Fruit fly (Drosophila melanogaster) whole organism, embryonic: ENCODE data around the gene Pex14.

Source experiments
- Adf1 ChIP-seq: fragments of 200-800 bp; sonication (Bioruptor generic); IDR thresholded peaks from 2 replicates; pipeline ENCODE4 v1.3.6; 2022; ENCODE audit warnings: missing biosample characterization, missing genetic modification characterization
- Atf6 ChIP-seq: fragments of 200-800 bp; sonication (Bioruptor generic); IDR thresholded peaks from 2 replicates; pipeline ENCODE4 v1.3.6; 2022; ENCODE audit warnings: missing biosample characterization, missing genetic modification characterization
- B-H2 ChIP-seq: fragments of 200-800 bp; sonication (Bioruptor generic); optimal IDR thresholded peaks from 2 replicates; lab custom pipeline; 2018; ENCODE audit warnings: missing biosample characterization, mild to moderate bottlenecking, missing genetic modification characterization
- Bteb2 ChIP-seq: fragments of 200-800 bp; sonication (Bioruptor generic); optimal IDR thresholded peaks from 2 replicates; lab custom pipeline; 2016; ENCODE audit warnings: missing biosample characterization, missing genetic modification characterization
- CG10431 ChIP-seq: fragments of 200-800 bp; sonication (Bioruptor generic); optimal IDR thresholded peaks from 3 replicates; lab custom pipeline; 2018; ENCODE audit warnings: missing biosample characterization, mild to moderate bottlenecking, missing genetic modification characterization
- CG11695 ChIP-seq: fragments of 200-800 bp; sonication (Bioruptor generic); IDR thresholded peaks from 3 replicates; pipeline ENCODE4 v1.3.6; 2022; ENCODE audit warnings: missing biosample characterization, missing genetic modification characterization
- CG13775 ChIP-seq: fragments of 200-800 bp; sonication (Bioruptor generic); optimal IDR thresholded peaks from 3 replicates; lab custom pipeline; 2017; ENCODE audit warnings: missing biosample characterization, mild to moderate bottlenecking, missing genetic modification characterization
- CG16813 ChIP-seq: fragments of 200-800 bp; sonication (Bioruptor generic); IDR thresholded peaks from 3 replicates; pipeline ENCODE4 v1.3.6; 2022; ENCODE audit warnings: missing biosample characterization, missing genetic modification characterization; ENCODE audit not compliant: partially characterized antibody
- CG17829 ChIP-seq: fragments of 200-800 bp; optimal IDR thresholded peaks from 2 replicates; lab custom pipeline; 2019; ENCODE audit warnings: missing biosample characterization, mild to moderate bottlenecking, missing genetic modification characterization, moderate library complexity
- CG18011 ChIP-seq: fragments of 200-800 bp; sonication (Bioruptor generic); optimal IDR thresholded peaks from 2 replicates; lab custom pipeline; 2017; ENCODE audit warnings: missing biosample characterization, missing genetic modification characterization, mild to moderate bottlenecking, moderate library complexity, missing genotype
- CG2116 ChIP-seq: fragments of 200-800 bp; sonication (Bioruptor generic); optimal IDR thresholded peaks from 3 replicates; lab custom pipeline; 2018; ENCODE audit warnings: missing biosample characterization, mild to moderate bottlenecking, missing genetic modification characterization
- CG34422 ChIP-seq: fragments of 200-800 bp; sonication (Bioruptor generic); IDR thresholded peaks from 3 replicates; pipeline ENCODE4 v1.3.6; 2022; ENCODE audit warnings: missing biosample characterization, missing genetic modification characterization
- CG3995 ChIP-seq: fragments of 200-800 bp; sonication (Bioruptor generic); optimal IDR thresholded peaks from 3 replicates; lab custom pipeline; 2016; ENCODE audit warnings: missing biosample characterization, missing genetic modification characterization
- CG4730 ChIP-seq: fragments of 200-800 bp; sonication (Bioruptor generic); IDR thresholded peaks from 2 replicates; pipeline ENCODE4 v1.3.6; 2022; ENCODE audit warnings: missing biosample characterization, missing genetic modification characterization
- CG5953 ChIP-seq: fragments of 200-800 bp; sonication (Bioruptor generic); IDR thresholded peaks from 2 replicates; pipeline ENCODE4 v1.3.6; 2022; ENCODE audit warnings: missing biosample characterization, missing genetic modification characterization
- CG8924 ChIP-seq: fragments of 200-800 bp; optimal IDR thresholded peaks from 3 replicates; lab custom pipeline; 2019; ENCODE audit warnings: missing biosample characterization, mild to moderate bottlenecking, missing genetic modification characterization, moderate library complexity
- CG9797 ChIP-seq: fragments of 200-800 bp; sonication (Bioruptor generic); optimal IDR thresholded peaks from 3 replicates; lab custom pipeline; 2018; ENCODE audit warnings: missing biosample characterization, mild to moderate bottlenecking, missing genetic modification characterization
- CkIIα-i1 ChIP-seq: fragments of 200-800 bp; sonication (Bioruptor generic); IDR thresholded peaks from 2 replicates; pipeline ENCODE4 v1.3.6; 2022; ENCODE audit warnings: missing biosample characterization, missing genetic modification characterization
- Dp ChIP-seq: fragments of 200-800 bp; sonication (Bioruptor generic); optimal IDR thresholded peaks from 2 replicates; lab custom pipeline; 2018; ENCODE audit warnings: missing biosample characterization, mild to moderate bottlenecking, missing genetic modification characterization, moderate library complexity
- Ets97D ChIP-seq: fragments of 200-800 bp; sonication (Bioruptor generic); optimal IDR thresholded peaks from 3 replicates; lab custom pipeline; 2016; ENCODE audit warnings: missing biosample characterization, missing genetic modification characterization
- Med ChIP-seq: fragments of 200-800 bp; sonication (Bioruptor generic); peaks from one replicate; lab custom pipeline; 2016; ENCODE audit warnings: missing biosample characterization, missing genetic modification characterization, mild to moderate bottlenecking, inconsistent platforms, moderate library complexity
- Myb ChIP-seq: fragments of 200-800 bp; sonication (Bioruptor generic); optimal IDR thresholded peaks from 2 replicates; lab custom pipeline; 2016; ENCODE audit warnings: missing biosample characterization, missing genetic modification characterization
- Nf-YC ChIP-seq: fragments of 200-800 bp; optimal IDR thresholded peaks from 3 replicates; lab custom pipeline; 2019; ENCODE audit warnings: missing biosample characterization, mild to moderate bottlenecking, missing genetic modification characterization, moderate library complexity
- Scr ChIP-seq: fragments of 200-800 bp; sonication (Bioruptor generic); IDR thresholded peaks from 2 replicates; pipeline ENCODE4 v1.3.6; 2022; ENCODE audit warnings: missing biosample characterization, missing genetic modification characterization; ENCODE audit not compliant: partially characterized antibody
- Sox100B ChIP-seq: fragments of 200-800 bp; sonication (Bioruptor generic); optimal IDR thresholded peaks from 3 replicates; lab custom pipeline; 2018; ENCODE audit warnings: missing biosample characterization, mild to moderate bottlenecking, missing genetic modification characterization
- Sry-δ ChIP-seq: fragments of 200-800 bp; sonication (Bioruptor generic); optimal IDR thresholded peaks from 2 replicates; lab custom pipeline; 2016; ENCODE audit warnings: missing biosample characterization, missing genetic modification characterization
- Taf1 ChIP-seq: fragments of 200-800 bp; sonication (Bioruptor generic); IDR thresholded peaks from 2 replicates; pipeline ENCODE4 v1.3.6; 2022; ENCODE audit warnings: missing biosample characterization, missing genetic modification characterization
- Xbp1 ChIP-seq: fragments of 200-800 bp; sonication (Bioruptor generic); optimal IDR thresholded peaks from 3 replicates; lab custom pipeline; 2016; ENCODE audit warnings: missing biosample characterization, mild to moderate bottlenecking, missing genetic modification characterization
- YL-1 ChIP-seq: fragments of 200-800 bp; sonication (Bioruptor generic); optimal IDR thresholded peaks from 3 replicates; lab custom pipeline; 2017; ENCODE audit warnings: missing biosample characterization, mild to moderate bottlenecking, missing genetic modification characterization
- ab ChIP-seq: fragments of 200-800 bp; sonication (Bioruptor generic); optimal IDR thresholded peaks from 2 replicates; lab custom pipeline; 2016; ENCODE audit warnings: missing biosample characterization, missing genetic modification characterization
- abd-A ChIP-seq: fragments of 200-800 bp; sonication (Bioruptor generic); optimal IDR thresholded peaks from 3 replicates; lab custom pipeline; 2019; ENCODE audit warnings: missing biosample characterization, mild to moderate bottlenecking, missing genetic modification characterization, moderate library complexity
- ash1 ChIP-seq: fragments of 200-800 bp; sonication (Bioruptor generic); optimal IDR thresholded peaks from 2 replicates; lab custom pipeline; 2018; ENCODE audit warnings: missing biosample characterization, mild to moderate bottlenecking, missing genetic modification characterization
- bbx ChIP-seq: fragments of 200-800 bp; sonication (Bioruptor generic); IDR thresholded peaks from 2 replicates; pipeline ENCODE4 v1.3.6; 2022; ENCODE audit warnings: missing biosample characterization, missing genetic modification characterization; ENCODE audit not compliant: partially characterized antibody
- ewg ChIP-seq: fragments of 200-800 bp; sonication (Bioruptor generic); optimal IDR thresholded peaks from 3 replicates; lab custom pipeline; 2017; ENCODE audit warnings: mild to moderate bottlenecking, missing biosample characterization, missing genetic modification reagents, missing genetic modification characterization
- gfzf ChIP-seq: fragments of 200-800 bp; sonication (Bioruptor generic); optimal IDR thresholded peaks from 2 replicates; lab custom pipeline; 2016; ENCODE audit warnings: missing biosample characterization, mild to moderate bottlenecking, missing genetic modification characterization, moderate library complexity
- lola ChIP-seq, 3 experiments: fragments of >200 bp in 2 of 3; fragments of 200-800 bp in 1 of 3; sonication (Bioruptor generic) in 1 of 3; optimal IDR thresholded peaks; 2 replicates each; lab custom pipeline; 2017 to 2019; ENCODE audit warnings: missing biosample characterization in 3 of 3, missing genetic modification characterization in 3 of 3, mild to moderate bottlenecking in 1 of 3, moderate library complexity in 1 of 3
- maf-S ChIP-seq: fragments of 200-800 bp; sonication (Bioruptor generic); optimal IDR thresholded peaks from 2 replicates; lab custom pipeline; 2016; ENCODE audit warnings: missing biosample characterization, missing genetic modification characterization
- nerfin-1 ChIP-seq: fragments of 200-800 bp; sonication (Bioruptor generic); optimal IDR thresholded peaks from 3 replicates; lab custom pipeline; 2019; ENCODE audit warnings: missing biosample characterization, mild to moderate bottlenecking, missing genetic modification characterization, moderate library complexity
- p53 ChIP-seq: fragments of 200-800 bp; sonication (Bioruptor generic); optimal IDR thresholded peaks from 2 replicates; lab custom pipeline; 2016; ENCODE audit warnings: missing biosample characterization, missing genetic modification characterization
- prd ChIP-seq, 3 experiments: fragments of >200 bp in 2 of 3; fragments of 200-800 bp in 1 of 3; sonication (Bioruptor generic) in 1 of 3; optimal IDR thresholded peaks in 2 of 3; IDR thresholded peaks in 1 of 3; 2 replicates in 2 of 3; 3 replicates in 1 of 3; pipeline versions ENCODE4 v1.3.6 to Lab custom; 2017 to 2022; ENCODE audit warnings: missing biosample characterization in 1 of 3, missing genetic modification characterization in 1 of 3
- pzg ChIP-seq: fragments of 200-800 bp; sonication (Bioruptor generic); optimal IDR thresholded peaks from 3 replicates; lab custom pipeline; 2018; ENCODE audit warnings: missing biosample characterization, mild to moderate bottlenecking, missing genetic modification characterization, moderate library complexity
- ro ChIP-seq: fragments of 200-800 bp; sonication (Bioruptor generic); IDR thresholded peaks from 2 replicates; pipeline ENCODE4 v1.3.6; 2022; ENCODE audit warnings: missing biosample characterization, missing genetic modification characterization
- row ChIP-seq: fragments of 200-800 bp; sonication (Bioruptor generic); IDR thresholded peaks from 3 replicates; pipeline ENCODE4 v1.3.6; 2022; ENCODE audit warnings: missing biosample characterization, missing genetic modification characterization
- sisA ChIP-seq: fragments of 200-800 bp; sonication (Bioruptor generic); IDR thresholded peaks from 2 replicates; pipeline ENCODE4 v1.3.6; 2022; ENCODE audit warnings: missing biosample characterization, missing genetic modification characterization
- trem ChIP-seq: fragments of 200-800 bp; optimal IDR thresholded peaks from 3 replicates; lab custom pipeline; 2019; ENCODE audit warnings: missing biosample characterization, mild to moderate bottlenecking, missing genetic modification characterization, moderate library complexity
- zen ChIP-seq: fragments of 200-800 bp; sonication (Bioruptor generic); optimal IDR thresholded peaks from 3 replicates; lab custom pipeline; 2018; ENCODE audit warnings: missing biosample characterization, mild to moderate bottlenecking, missing genetic modification characterization, moderate library complexity

Pex14 gene

dm6 chr3L:20809088-20809999 lies 30.7 kb downstream of the Pex14 start, which contains the start of the genes CG3634 and HIPP1 (continued):
- TF ChIP-seq CG8924 (tag; lab: Kevin White, UChicago) (peak; percentile 11), Med (GFP tag; lab: Kevin White, UChicago) (peak; percentile 67), Scr (peak; percentile 75), CG11695 (no peak), ab (GFP tag; lab: Kevin White, UChicago) (no peak), pzg (GFP tag; lab: Kevin White, UChicago) (peak; percentile 60), prd (optimal IDR thresholded peaks at IDR 0.05; lab: Kevin White, UChicago) (no peak), prd (GFP tag; IDR thresholded peaks at IDR 0.05; lab: Robert Waterston, UW) (no peak; the same call in 2 of the 3 replicates), row (GFP tag; lab: Robert Waterston, UW) (peak; percentile 84), B-H2 (no peak), bbx (GFP tag; lab: Robert Waterston, UW) (peak; percentile 44), CG13775 (GFP tag; lab: Kevin White, UChicago) (peak; percentile 10), lola (GFP tag; optimal IDR thresholded peaks at IDR 0.05; lab: Kevin White, UChicago) (peak in 1 of 3 experiments; percentile 28), sisA (GFP tag; lab: Robert Waterston, UW) (no peak), ro (GFP tag; lab: Robert Waterston, UW) (no peak), CG4730 (GFP tag; lab: Robert Waterston, UW) (no peak), CG16813 (GFP tag; lab: Robert Waterston, UW) (peak; percentile 50; the same call in 2 of the 3 replicates), Bteb2 (no peak), CG17829 (tag; lab: Kevin White, UChicago) (peak; percentile 31), Sox100B (no peak), abd-A (tag; lab: Kevin White, UChicago) (no peak), CG10431 (GFP tag; lab: Kevin White, UChicago) (no peak), gfzf (GFP tag; lab: Kevin White, UChicago) (peak; percentile 83), maf-S (GFP tag; lab: Kevin White, UChicago) (no peak), CG34422 (GFP tag; lab: Robert Waterston, UW) (no peak), Atf6 (GFP tag; lab: Robert Waterston, UW) (0 out of 2 replicates have a peak, but pooled peaks have one; percentile 34)

- TF ChIP-seq trem (tag; lab: Kevin White, UChicago) (peak; percentile 53), nerfin-1 (tag; lab: Kevin White, UChicago) (no peak), ash1 (GFP tag; lab: Kevin White, UChicago) (no peak), Dp (GFP tag; lab: Kevin White, UChicago) (peak; percentile 77), CG18011 (peak; percentile 1), Sry-δ (GFP tag; lab: Kevin White, UChicago) (peak; percentile 93), YL-1 (GFP tag; lab: Kevin White, UChicago) (peak; percentile 83), Taf1 (no peak), zen (tag; lab: Kevin White, UChicago) (no peak), Ets97D (GFP tag; lab: Kevin White, UChicago) (peak; percentile 37), ewg (GFP tag; lab: Kevin White, UChicago) (peak; percentile 1), Nf-YC (no peak), CkIIα-i1 (no peak), CG9797 (GFP tag; lab: Kevin White, UChicago) (peak; percentile 39), CG17829 (tag; lab: Kevin White, UChicago) (peak; percentile 22), CG2116 (GFP tag; lab: Kevin White, UChicago) (peak; percentile 94), Xbp1 (GFP tag; lab: Kevin White, UChicago) (peak; percentile 12), p53 (GFP tag; lab: Kevin White, UChicago) (peak; percentile 0), gfzf (GFP tag; lab: Kevin White, UChicago) (peak; percentile 49), Adf1 (no peak), CG5953 (GFP tag; lab: Robert Waterston, UW) (no peak), CG3995 (GFP tag; lab: Kevin White, UChicago) (peak; percentile 49), pzg (GFP tag; lab: Kevin White, UChicago) (peak; percentile 73), Myb (GFP tag; lab: Kevin White, UChicago) (peak; percentile 71)
Observed at dm6 chr3L:20815666-20816375, 37.2 kb downstream of the Pex14 start, which contains the start of the genes CG3618 and Pka-R1. CG3618 (minus strand) TSS chr3L:20816075. Pka-R1 (plus strand) TSS chr3L:20816118.
